Fruit fly (Drosophila melanogaster): ENCODE data around the gene rdx.

Gene rdx

dm6 chr3R:13983272-13984032, 48.4 kb downstream of the rdx start (continued):
- TF ChIP-seq H15 (GFP tag; IDR thresholded peaks at IDR 0.05) (peak; percentile 82), CG11456 (GFP tag; IDR thresholded peaks at IDR 0.05) (peak; percentile 72), CG6689 (GFP tag; IDR thresholded peaks at IDR 0.05) (peak; percentile 86), Hr78 (GFP tag; optimal IDR thresholded peaks at IDR 0.05) (peak in 1 of 2 experiments; percentile 93), peb (GFP tag; IDR thresholded peaks at IDR 0.05) (peak; percentile 71), CG17912 (GFP tag; optimal IDR thresholded peaks at IDR 0.05) (peak; percentile 62), CG9817 (tag; optimal IDR thresholded peaks at IDR 0.05) (peak; percentile 86), salm (tag; optimal IDR thresholded peaks at IDR 0.05) (peak; percentile 83), CG18599 (GFP tag; optimal IDR thresholded peaks at IDR 0.05) (peak; percentile 97), CG18011 (GFP tag; optimal IDR thresholded peaks at IDR 0.05) (peak; percentile 81), CG8765 (GFP tag; IDR thresholded peaks at IDR 0.05) (peak; percentile 73), gfzf (GFP tag; optimal IDR thresholded peaks at IDR 0.05) (peak; percentile 23), eyg (GFP tag; optimal IDR thresholded peaks at IDR 0.05) (peak; percentile 89), Vsx1 (GFP tag; optimal IDR thresholded peaks at IDR 0.05) (peak; percentile 78), Ets65A (GFP tag) (peak; percentile 97), CG12299 (tag; optimal IDR thresholded peaks at IDR 0.05) (peak; percentile 87), al (GFP tag; IDR thresholded peaks at IDR 0.05) (peak; percentile 86), Nf-YC (tag; optimal IDR thresholded peaks at IDR 0.05) (peak; percentile 84), CG13624 (GFP tag; optimal IDR thresholded peaks at IDR 0.05) (peak; percentile 92), CG12744 (GFP tag; optimal IDR thresholded peaks at IDR 0.05) (peak; percentile 84), CG4360 (GFP tag; IDR thresholded peaks at IDR 0.05) (0 out of 2 replicates have a peak, but pooled peaks have one; percentile 27), CG4617 (GFP tag; optimal IDR thresholded peaks at IDR 0.05; ENCODE audit: borderline replicate concordance) (peak; percentile 76), Fer2 (tag; optimal IDR thresholded peaks at IDR 0.05) (peak; percentile 74), CG4730 (GFP tag; IDR thresholded peaks at IDR 0.05) (peak; percentile 71), CG32532 (GFP tag; IDR thresholded peaks at IDR 0.05) (peak; percentile 88), Dfd (GFP tag; optimal IDR thresholded peaks at IDR 0.05) (no peak), CG34224 (GFP tag; IDR thresholded peaks at IDR 0.05; ENCODE audit: partially characterized antibody) (peak; percentile 58; the same call in 1 of the 3 replicates), CG12071 (GFP tag; optimal IDR thresholded peaks at IDR 0.05) (peak; percentile 94), CG13894 (tag; optimal IDR thresholded peaks at IDR 0.05) (peak; percentile 80), NC2α (GFP tag; optimal IDR thresholded peaks at IDR 0.05) (peak; percentile 83), NC2β (GFP tag; optimal IDR thresholded peaks at IDR 0.05) (peak; percentile 93), gt (GFP tag; IDR thresholded peaks at IDR 0.05) (peak; percentile 64), CG9727 (GFP tag; optimal IDR thresholded peaks at IDR 0.05) (peak; percentile 95), bab2 (GFP tag; optimal IDR thresholded peaks at IDR 0.05) (peak; percentile 94), HHEX (GFP tag; optimal IDR thresholded peaks at IDR 0.05) (peak; percentile 88), YL-1 (GFP tag; optimal IDR thresholded peaks at IDR 0.05) (peak; percentile 67), shn (GFP tag; optimal IDR thresholded peaks at IDR 0.05) (peak; percentile 96), CG32772 (GFP tag; IDR thresholded peaks at IDR 0.05) (peak; percentile 81; the same call in 1 of the 2 replicates), Dip3 (GFP tag; optimal IDR thresholded peaks at IDR 0.05) (peak; percentile 91), dm (GFP tag; optimal IDR thresholded peaks at IDR 0.05) (peak; percentile 88), CrebB (tag; optimal IDR thresholded peaks at IDR 0.05) (peak; percentile 87), Sry-β (GFP tag; optimal IDR thresholded peaks at IDR 0.05) (peak; percentile 56), CG9797 (GFP tag; optimal IDR thresholded peaks at IDR 0.05) (peak; percentile 21), CG6813 (GFP tag; optimal IDR thresholded peaks at IDR 0.05) (peak; percentile 87), CG1832 (GFP tag; optimal IDR thresholded peaks at IDR 0.05) (peak; percentile 85), Spps (tag; optimal IDR thresholded peaks at IDR 0.05) (peak; percentile 76), CG13775 (GFP tag; optimal IDR thresholded peaks at IDR 0.05) (peak; percentile 91), ftz-f1 (GFP tag; optimal IDR thresholded peaks at IDR 0.05) (peak; percentile 57), CG1529 (GFP tag; optimal IDR thresholded peaks at IDR 0.05) (peak; percentile 85)

Measured in whole organism, embryonic.